Worm (Caenorhabditis elegans): ENCODE measurements around the gene F57G4.1.

ce11 chrV:17673343-17673742, 50.0 kb downstream of the F57G4.1 start, which contains the start of gene str-93:
- no peak for TF ChIP-seq nhr-76 (tag; optimal IDR thresholded peaks at IDR 0.05)
- TF ChIP-seq ces-1 (GFP tag; optimal IDR thresholded peaks at IDR 0.05): no peak
- no peak for TF ChIP-seq nhr-237 (tag; optimal IDR thresholded peaks at IDR 0.05)
- no peak for TF ChIP-seq unc-98 (GFP tag; IDR thresholded peaks at IDR 0.05)

All from whole organism, L1 larva.